Fruit fly (Drosophila melanogaster) whole organism, wandering third instar larva: ENCODE data around the gene alpha-Man-Ib.

Experiments
- Abd-B ChIP-seq: fragments of >200 bp; optimal IDR thresholded peaks from 2 replicates; lab custom pipeline; 2017; ENCODE audit warnings: missing biosample characterization, missing genetic modification characterization
- CG32264 ChIP-seq: fragments of 200-800 bp; sonication (Bioruptor generic); optimal IDR thresholded peaks from 2 replicates; lab custom pipeline; 2016; ENCODE audit warnings: missing biosample characterization, missing genetic modification characterization
- CG9705 ChIP-seq: fragments of 200-800 bp; sonication (Bioruptor generic); optimal IDR thresholded peaks from 2 replicates; lab custom pipeline; 2018; ENCODE audit warnings: missing biosample characterization, mild to moderate bottlenecking, missing genetic modification characterization
- CrebA ChIP-seq: fragments of 200-800 bp; sonication (Bioruptor generic); optimal IDR thresholded peaks from 2 replicates; lab custom pipeline; 2016; ENCODE audit warnings: missing biosample characterization, mild to moderate bottlenecking, missing genetic modification characterization, borderline replicate concordance
- Dfd ChIP-seq: fragments of >200 bp; optimal IDR thresholded peaks from 2 replicates; lab custom pipeline; 2017; ENCODE audit warnings: missing biosample characterization, missing genetic modification characterization
- Dif ChIP-seq: fragments of 200-275, 200-300 bp; sonication (Bioruptor generic); optimal IDR thresholded peaks from 2 replicates; lab custom pipeline; 2018; ENCODE audit warnings: missing biosample characterization, missing genetic modification characterization; ENCODE audit not compliant: partially characterized antibody
- GATAd ChIP-seq: sonication (Bioruptor generic); optimal IDR thresholded peaks from 2 replicates; lab custom pipeline; 2016; ENCODE audit warnings: missing biosample characterization, missing genetic modification characterization
- HLH106 ChIP-seq: fragments of 200-800 bp; optimal IDR thresholded peaks from 3 replicates; lab custom pipeline; 2019; ENCODE audit warnings: missing biosample characterization, mild to moderate bottlenecking, missing genetic modification characterization, moderate library complexity
- Hnf4 ChIP-seq: fragments of 200-800 bp; sonication (Bioruptor generic); optimal IDR thresholded peaks from 2 replicates; lab custom pipeline; 2016; ENCODE audit warnings: missing biosample characterization, mild to moderate bottlenecking, missing genetic modification characterization
- Hr78 ChIP-seq: fragments of >200 bp; optimal IDR thresholded peaks from 2 replicates; lab custom pipeline; 2017; ENCODE audit warnings: missing biosample characterization, missing genetic modification characterization
- Hr83 ChIP-seq: fragments of 200-300 bp; sonication (Bioruptor generic); optimal IDR thresholded peaks from 2 replicates; lab custom pipeline; 2016; ENCODE audit warnings: missing biosample characterization, mild to moderate bottlenecking, missing genetic modification characterization, moderate library complexity; ENCODE audit not compliant: poor library complexity, severe bottlenecking
- Jra ChIP-seq: sonication (Bioruptor generic); optimal IDR thresholded peaks from 2 replicates; lab custom pipeline; 2016; ENCODE audit warnings: missing biosample characterization, missing genetic modification characterization
- Mio ChIP-seq: sonication (Bioruptor generic); optimal IDR thresholded peaks from 2 replicates; lab custom pipeline; 2016; ENCODE audit warnings: missing biosample characterization, missing genetic modification characterization
- Myc ChIP-seq: fragments of >200 bp; optimal IDR thresholded peaks from 2 replicates; lab custom pipeline; 2017
- N ChIP-seq: fragments of >200 bp; optimal IDR thresholded peaks from 2 replicates; lab custom pipeline; 2018; ENCODE audit warnings: missing biosample characterization, missing external identifiers, missing genetic modification characterization
- OdsH ChIP-seq: fragments of 200-800 bp; sonication (Bioruptor generic); optimal IDR thresholded peaks from 2 replicates; lab custom pipeline; 2016; ENCODE audit warnings: missing biosample characterization, mild to moderate bottlenecking, missing genetic modification characterization
- Rel ChIP-seq, 2 experiments: fragments of 200-800 bp; sonication (Bioruptor generic) in 1 of 2; optimal IDR thresholded peaks; 2 replicates in 1 of 2; 3 replicates in 1 of 2; lab custom pipeline; 2016 to 2019; ENCODE audit warnings: mild to moderate bottlenecking in 2 of 2, missing biosample characterization in 2 of 2, missing genetic modification characterization in 2 of 2, moderate library complexity in 1 of 2
- Sp1 ChIP-seq: fragments of 200-800 bp; sonication (Bioruptor generic); optimal IDR thresholded peaks from 3 replicates; lab custom pipeline; 2019; ENCODE audit warnings: missing biosample characterization, mild to moderate bottlenecking, missing genetic modification characterization, moderate library complexity
- Vsx2 ChIP-seq: fragments of 200-300, 225-300 bp; sonication (Bioruptor generic); optimal IDR thresholded peaks from 2 replicates; lab custom pipeline; 2018; ENCODE audit warnings: missing biosample characterization, missing genetic modification characterization; ENCODE audit not compliant: partially characterized antibody
- br ChIP-seq: fragments of 200-800 bp; sonication (Bioruptor generic); optimal IDR thresholded peaks from 2 replicates; lab custom pipeline; 2016; ENCODE audit warnings: missing biosample characterization, missing genetic modification characterization
- brk ChIP-seq: fragments of 200-800 bp; sonication (Bioruptor generic); optimal IDR thresholded peaks from 2 replicates; lab custom pipeline; 2016; ENCODE audit warnings: missing biosample characterization, mild to moderate bottlenecking, missing genetic modification characterization
- dl ChIP-seq, 2 experiments: fragments of 175-275, 200-275 bp in 1 of 2; fragments of 200-275 bp in 1 of 2; sonication (Bioruptor generic); optimal IDR thresholded peaks; lab custom pipeline; 2018; ENCODE audit warnings: mild to moderate bottlenecking in 2 of 2, missing biosample characterization in 2 of 2, missing genetic modification characterization in 2 of 2, moderate library complexity in 2 of 2; ENCODE audit not compliant: partially characterized antibody in 2 of 2, insufficient read depth in 1 of 2
- dmrt93B ChIP-seq: fragments of 200-800 bp; sonication (Bioruptor generic); optimal IDR thresholded peaks from 2 replicates; lab custom pipeline; 2018; ENCODE audit warnings: missing biosample characterization, mild to moderate bottlenecking, missing genetic modification characterization
- dsf ChIP-seq: sonication (Bioruptor generic); optimal IDR thresholded peaks from 2 replicates; lab custom pipeline; 2016; ENCODE audit warnings: missing biosample characterization, missing genetic modification characterization, borderline replicate concordance
- ey ChIP-seq: fragments of 200-800 bp; sonication (Bioruptor generic); optimal IDR thresholded peaks from 2 replicates; lab custom pipeline; 2016; ENCODE audit warnings: missing biosample characterization, missing genetic modification characterization
- foxo ChIP-seq, 2 experiments: fragments of 200-800 bp; sonication (Bioruptor generic); optimal IDR thresholded peaks; 2 replicates in 1 of 2; 3 replicates in 1 of 2; lab custom pipeline; 2016 to 2017; ENCODE audit warnings: missing biosample characterization in 2 of 2, missing genetic modification characterization in 2 of 2
- fru ChIP-seq: fragments of 200-800 bp; sonication (Bioruptor generic); optimal IDR thresholded peaks from 3 replicates; lab custom pipeline; 2016; ENCODE audit warnings: missing biosample characterization, mild to moderate bottlenecking, missing genetic modification characterization
- h ChIP-seq: fragments of 200-800 bp; sonication (Bioruptor generic); optimal IDR thresholded peaks from 3 replicates; lab custom pipeline; 2016; ENCODE audit warnings: missing biosample characterization, mild to moderate bottlenecking, missing genetic modification characterization
- jim ChIP-seq: fragments of 175-275, 200-325 bp; sonication (Bioruptor generic); optimal IDR thresholded peaks from 2 replicates; lab custom pipeline; 2016; ENCODE audit warnings: missing biosample characterization, mild to moderate bottlenecking, missing genetic modification characterization
- lola ChIP-seq: fragments of >200 bp; optimal IDR thresholded peaks from 2 replicates; lab custom pipeline; 2017; ENCODE audit warnings: missing biosample characterization, missing genetic modification characterization
- pan ChIP-seq: fragments of >200 bp; optimal IDR thresholded peaks from 2 replicates; lab custom pipeline; 2017
- psq ChIP-seq: fragments of 200-800 bp; sonication (Bioruptor generic); optimal IDR thresholded peaks from 3 replicates; lab custom pipeline; 2017; ENCODE audit warnings: missing biosample characterization, mild to moderate bottlenecking, missing genetic modification characterization, moderate library complexity
- rgr ChIP-seq: fragments of 200-800 bp; sonication (Bioruptor generic); optimal IDR thresholded peaks from 3 replicates; lab custom pipeline; 2016; ENCODE audit warnings: missing biosample characterization, mild to moderate bottlenecking, missing genetic modification characterization
- sage ChIP-seq: fragments of 200-800 bp; sonication (Bioruptor generic); optimal IDR thresholded peaks from 2 replicates; lab custom pipeline; 2016; ENCODE audit warnings: missing biosample characterization, mild to moderate bottlenecking, missing genetic modification characterization
- sv ChIP-seq: fragments of 200-800 bp; sonication (Bioruptor generic); optimal IDR thresholded peaks from 3 replicates; lab custom pipeline; 2016; ENCODE audit warnings: missing biosample characterization, missing genetic modification characterization
- tai ChIP-seq: sonication (Bioruptor generic); optimal IDR thresholded peaks from 2 replicates; lab custom pipeline; 2016; ENCODE audit warnings: missing biosample characterization, missing genetic modification characterization
- usp ChIP-seq: fragments of >200 bp; optimal IDR thresholded peaks from 2 replicates; lab custom pipeline; 2017; ENCODE audit warnings: missing biosample characterization, missing genetic modification characterization

The alpha-Man-Ib gene

dm6 chr3R:29113392-29113791 lies 770 bp upstream of the alpha-Man-Ib start:
- TF ChIP-seq dl (GFP tag; optimal IDR thresholded peaks at IDR 0.05; lab: Kevin White, UChicago; ENCODE audit: insufficient read depth in 1 of 2, partially characterized antibody in 2 of 2) (no peak), foxo (GFP tag; optimal IDR thresholded peaks at IDR 0.05; lab: Kevin White, UChicago) (no peak), HLH106 (tag; lab: Kevin White, UChicago) (no peak), tai (GFP tag; lab: Kevin White, UChicago) (no peak), Mio (GFP tag; lab: Kevin White, UChicago) (no peak), brk (GFP tag; lab: Kevin White, UChicago) (no peak), Vsx2 (GFP tag; lab: Kevin White, UChicago) (no peak), Dfd (no peak), ey (GFP tag; lab: Kevin White, UChicago) (no peak), Dif (GFP tag; lab: Kevin White, UChicago) (no peak), Abd-B (GFP tag; lab: Kevin White, UChicago) (no peak), pan (no peak), Rel (GFP tag; optimal IDR thresholded peaks at IDR 0.05; lab: Kevin White, UChicago) (no peak), Rel (tag; optimal IDR thresholded peaks at IDR 0.05; lab: Kevin White, UChicago) (no peak), dmrt93B (GFP tag; lab: Kevin White, UChicago) (no peak), h (no peak), CrebA (GFP tag; lab: Kevin White, UChicago) (no peak)

- TF ChIP-seq rgr (GFP tag; lab: Kevin White, UChicago), result no peak
- no peak for TF ChIP-seq Dif (GFP tag; lab: Kevin White, UChicago)
- peak; percentile 85 for TF ChIP-seq h
- no peak for TF ChIP-seq ey (GFP tag; lab: Kevin White, UChicago)
- TF ChIP-seq dsf, result no peak
- TF ChIP-seq Myc (lab: Kevin White, UChicago), result no peak
- TF ChIP-seq, all 38 proteins: peak for 1
These were observed 827 bp downstream of the alpha-Man-Ib start for dm6 chr3R:29111795-29112194.

- TF ChIP-seq Dfd, result peak; percentile 90
- TF ChIP-seq tai (GFP tag; lab: Kevin White, UChicago), result no peak
- no peak for TF ChIP-seq Vsx2 (GFP tag; lab: Kevin White, UChicago)
- TF ChIP-seq, all 38 proteins: peak for 1
These were observed 9.4 kb downstream of the alpha-Man-Ib start for dm6 chr3R:29103227-29103626.

dm6 chr3R:29098022-29098421 lies 14.6 kb downstream of the alpha-Man-Ib start:
- TF ChIP-seq pan, result no peak
- peak; percentile 74 for TF ChIP-seq Dfd

- peak; percentile 87 for TF ChIP-seq rgr (GFP tag; lab: Kevin White, UChicago)
- TF ChIP-seq Abd-B (GFP tag; lab: Kevin White, UChicago), result no peak
- no peak for TF ChIP-seq dl (GFP tag; optimal IDR thresholded peaks at IDR 0.05; lab: Kevin White, UChicago; ENCODE audit: insufficient read depth in 1 of 2, partially characterized antibody in 2 of 2)
- TF ChIP-seq Jra (GFP tag; lab: Kevin White, UChicago), result no peak
- TF ChIP-seq Dfd, result no peak
- TF ChIP-seq jim, result no peak
- no peak for TF ChIP-seq Hr83
- TF ChIP-seq OdsH, result peak; percentile 87
- no peak for TF ChIP-seq Hr78 (GFP tag; lab: Kevin White, UChicago)
- peak; percentile 95 for TF ChIP-seq h
- TF ChIP-seq psq, result peak; percentile 93
- peak; percentile 65 for TF ChIP-seq sage (GFP tag; lab: Kevin White, UChicago)
- peak; percentile 92 for TF ChIP-seq fru (GFP tag; lab: Kevin White, UChicago)
- peak; percentile 70 for TF ChIP-seq dmrt93B (GFP tag; lab: Kevin White, UChicago)
- no peak for TF ChIP-seq Mio (GFP tag; lab: Kevin White, UChicago)
- no peak for TF ChIP-seq pan
- peak; percentile 35 for TF ChIP-seq CG9705
- no peak for TF ChIP-seq sv
- TF ChIP-seq Hnf4 (GFP tag; lab: Kevin White, UChicago), result no peak
- TF ChIP-seq GATAd (GFP tag; lab: Kevin White, UChicago), result no peak
- TF ChIP-seq dsf, result no peak
- TF ChIP-seq Dif (GFP tag; lab: Kevin White, UChicago), result no peak
- peak; percentile 85 for TF ChIP-seq br (GFP tag; lab: Kevin White, UChicago)
- peak; percentile 91 for TF ChIP-seq ey (GFP tag; lab: Kevin White, UChicago)
- TF ChIP-seq Rel (GFP tag; optimal IDR thresholded peaks at IDR 0.05; lab: Kevin White, UChicago), result no peak
- TF ChIP-seq Rel (tag; optimal IDR thresholded peaks at IDR 0.05; lab: Kevin White, UChicago), result peak; percentile 16
- no peak for TF ChIP-seq brk (GFP tag; lab: Kevin White, UChicago)
- no peak for TF ChIP-seq tai (GFP tag; lab: Kevin White, UChicago)
- TF ChIP-seq HLH106 (tag; lab: Kevin White, UChicago), result peak; percentile 82
- peak; percentile 88 for TF ChIP-seq Sp1
- peak in 1 of 2 experiments; percentile 89 for TF ChIP-seq foxo (GFP tag; optimal IDR thresholded peaks at IDR 0.05; lab: Kevin White, UChicago)
- no peak for TF ChIP-seq CG32264 (GFP tag; lab: Kevin White, UChicago)
- no peak for TF ChIP-seq N (GFP tag; lab: Kevin White, UChicago)
- no peak for TF ChIP-seq lola (GFP tag; lab: Kevin White, UChicago)
- no peak for TF ChIP-seq CrebA (GFP tag; lab: Kevin White, UChicago)
- TF ChIP-seq Vsx2 (GFP tag; lab: Kevin White, UChicago), result no peak
- TF ChIP-seq usp (GFP tag; lab: Kevin White, UChicago), result no peak
These were observed 16.6 kb downstream of the alpha-Man-Ib start for dm6 chr3R:29096009-29096443.
